Fruit fly (Drosophila melanogaster): Measurements from ENCODE around the gene CG33630.

The CG33630 gene

dm6 chr3R:10032951-10033720 lies 29.3 kb upstream of the CG33630 start (continued):
- TF ChIP-seq CG18619 (GFP tag; optimal IDR thresholded peaks at IDR 0.05) (peak; percentile 2), NC2β (GFP tag; optimal IDR thresholded peaks at IDR 0.05) (no peak), cas (GFP tag; IDR thresholded peaks at IDR 0.05) (no peak), ERR (GFP tag; optimal IDR thresholded peaks at IDR 0.05) (no peak), dati (GFP tag; IDR thresholded peaks at IDR 0.05) (no peak), Dad (GFP tag; optimal IDR thresholded peaks at IDR 0.05) (no peak), CG17802 (tag; optimal IDR thresholded peaks at IDR 0.05) (no peak), kay (GFP tag; optimal IDR thresholded peaks at IDR 0.05) (no peak), CG4404 (GFP tag; IDR thresholded peaks at IDR 0.05) (no peak), Ssrp (tag; optimal IDR thresholded peaks at IDR 0.05) (no peak), ac (GFP tag; optimal IDR thresholded peaks at IDR 0.05) (no peak), CG14965 (GFP tag; optimal IDR thresholded peaks at IDR 0.05; ENCODE audit: borderline replicate concordance) (no peak), Tbp (GFP tag; optimal IDR thresholded peaks at IDR 0.05) (no peak), Meics (GFP tag; optimal IDR thresholded peaks at IDR 0.05) (no peak), Blimp-1 (GFP tag; optimal IDR thresholded peaks at IDR 0.05) (no peak), CG1792 (GFP tag; optimal IDR thresholded peaks at IDR 0.05) (no peak), C15 (GFP tag; IDR thresholded peaks at IDR 0.05) (no peak), rib (GFP tag; IDR thresholded peaks at IDR 0.05) (no peak), Jarid2 (GFP tag; optimal IDR thresholded peaks at IDR 0.05) (no peak), CG13123 (GFP tag; optimal IDR thresholded peaks at IDR 0.05) (no peak), CG3065 (GFP tag; optimal IDR thresholded peaks at IDR 0.05) (no peak), BEAF-32 (GFP tag; optimal IDR thresholded peaks at IDR 0.05) (no peak), chm (GFP tag; IDR thresholded peaks at IDR 0.05) (no peak), CG6813 (GFP tag; optimal IDR thresholded peaks at IDR 0.05) (no peak), gcm2 (GFP tag; optimal IDR thresholded peaks at IDR 0.05) (no peak), Fer1 (GFP tag; optimal IDR thresholded peaks at IDR 0.05) (no peak), CG15514 (GFP tag; optimal IDR thresholded peaks at IDR 0.05) (no peak), luna (GFP tag; optimal IDR thresholded peaks at IDR 0.05) (no peak), pan (optimal IDR thresholded peaks at IDR 0.05) (no peak), pan (GFP tag; optimal IDR thresholded peaks at IDR 0.05 in 1 of 2, IDR thresholded peaks at IDR 0.05 in 1 of 2) (no peak), Kr (GFP tag; optimal IDR thresholded peaks at IDR 0.05) (no peak), CG14667 (GFP tag; IDR thresholded peaks at IDR 0.05) (no peak), dan (GFP tag; IDR thresholded peaks at IDR 0.05) (no peak), CG4282 (GFP tag; optimal IDR thresholded peaks at IDR 0.05) (no peak), HLH4C (GFP tag; IDR thresholded peaks at IDR 0.05; ENCODE audit: partially characterized antibody) (no peak), CG2875 (GFP tag; optimal IDR thresholded peaks at IDR 0.05) (peak; percentile 11), CG2202 (tag; optimal IDR thresholded peaks at IDR 0.05) (no peak), Atf6 (GFP tag; IDR thresholded peaks at IDR 0.05) (no peak), ap (GFP tag; IDR thresholded peaks at IDR 0.05) (no peak), CG9817 (tag; optimal IDR thresholded peaks at IDR 0.05) (no peak), Bgb (GFP tag; IDR thresholded peaks at IDR 0.05; ENCODE audit: partially characterized antibody) (no peak), CTCF (GFP tag; optimal IDR thresholded peaks at IDR 0.05) (no peak), slou (GFP tag; optimal IDR thresholded peaks at IDR 0.05) (no peak), amos (GFP tag; IDR thresholded peaks at IDR 0.05; ENCODE audit: partially characterized antibody) (no peak), CrebB (tag; optimal IDR thresholded peaks at IDR 0.05) (no peak), gem (tag; optimal IDR thresholded peaks at IDR 0.05) (peak; percentile 35), CG7928 (GFP tag; optimal IDR thresholded peaks at IDR 0.05) (no peak), CG9876 (GFP tag; optimal IDR thresholded peaks at IDR 0.05) (no peak), CG4854 (GFP tag; optimal IDR thresholded peaks at IDR 0.05) (no peak), CG32767 (GFP tag; IDR thresholded peaks at IDR 0.05) (no peak), CG9932 (GFP tag; IDR thresholded peaks at IDR 0.05) (no peak)

Data from whole organism, embryonic.